Fruit fly (Drosophila melanogaster) whole organism, embryonic: ENCODE results near the gene CG16956.

Experiments
- Awh ChIP-seq: fragments of 200-800 bp; sonication (Bioruptor generic); IDR thresholded peaks from 2 replicates; pipeline ENCODE4, ENCODE4 v1.3.6; 2022; ENCODE audit warnings: missing biosample characterization, missing genetic modification characterization
- BEAF-32 ChIP-seq: fragments of 200-800 bp; sonication (Bioruptor generic); optimal IDR thresholded peaks from 3 replicates; lab custom pipeline; 2017; ENCODE audit warnings: missing biosample characterization, missing genetic modification characterization, mild to moderate bottlenecking, moderate library complexity, missing genetic modification reagents
- CG11085 ChIP-seq: fragments of 200-800 bp; sonication (Bioruptor generic); IDR thresholded peaks from 2 replicates; pipeline ENCODE4 v1.3.6; 2022; ENCODE audit warnings: missing biosample characterization, missing genetic modification characterization
- CG11695 ChIP-seq: fragments of 200-800 bp; sonication (Bioruptor generic); IDR thresholded peaks from 3 replicates; pipeline ENCODE4 v1.3.6; 2022; ENCODE audit warnings: missing biosample characterization, missing genetic modification characterization
- CG11696 ChIP-seq: fragments of 200-800 bp; sonication (Bioruptor generic); IDR thresholded peaks from 2 replicates; pipeline ENCODE4 v1.3.6; 2022; ENCODE audit warnings: missing biosample characterization, missing genetic modification characterization
- CG11723 ChIP-seq: fragments of 200-800 bp; sonication (Bioruptor generic); optimal IDR thresholded peaks from 2 replicates; lab custom pipeline; 2017; ENCODE audit warnings: missing biosample characterization, mild to moderate bottlenecking, missing genetic modification characterization
- CG12104 ChIP-seq: fragments of 200-800 bp; sonication (Bioruptor generic); optimal IDR thresholded peaks from 3 replicates; lab custom pipeline; 2016; ENCODE audit warnings: missing biosample characterization, missing genetic modification characterization
- CG12219 ChIP-seq: fragments of 200-800 bp; sonication (Bioruptor generic); optimal IDR thresholded peaks from 3 replicates; lab custom pipeline; 2018; ENCODE audit warnings: missing biosample characterization, mild to moderate bottlenecking, missing genetic modification characterization
- CG1233 ChIP-seq: fragments of 200-800 bp; sonication (Bioruptor generic); optimal IDR thresholded peaks from 4 replicates; lab custom pipeline; 2018; ENCODE audit warnings: missing biosample characterization, mild to moderate bottlenecking, missing genetic modification characterization
- CG13894 ChIP-seq: fragments of 200-800 bp; sonication (Bioruptor generic); optimal IDR thresholded peaks from 3 replicates; lab custom pipeline; 2018; ENCODE audit warnings: missing biosample characterization, mild to moderate bottlenecking, missing genetic modification characterization, moderate library complexity
- CG14441 ChIP-seq: fragments of 200-800 bp; sonication (Bioruptor generic); IDR thresholded peaks from 2 replicates; pipeline ENCODE4 v1.3.6; 2022; ENCODE audit warnings: missing biosample characterization, missing genetic modification characterization
- CG14710 ChIP-seq: fragments of 200-800 bp; sonication (Bioruptor generic); optimal IDR thresholded peaks from 3 replicates; lab custom pipeline; 2019; ENCODE audit warnings: missing biosample characterization, mild to moderate bottlenecking, missing genetic modification characterization, moderate library complexity
- CG1529 ChIP-seq: fragments of 200-800 bp; sonication (Bioruptor generic); optimal IDR thresholded peaks from 3 replicates; lab custom pipeline; 2018; ENCODE audit warnings: missing biosample characterization, missing genetic modification characterization
- CG2116 ChIP-seq: fragments of 200-800 bp; sonication (Bioruptor generic); optimal IDR thresholded peaks from 3 replicates; lab custom pipeline; 2018; ENCODE audit warnings: missing biosample characterization, mild to moderate bottlenecking, missing genetic modification characterization
- CG30020 ChIP-seq: fragments of 200-800 bp; optimal IDR thresholded peaks from 2 replicates; lab custom pipeline; 2019; ENCODE audit warnings: missing biosample characterization, mild to moderate bottlenecking, missing genetic modification characterization, moderate library complexity
- CG3281 ChIP-seq: fragments of 200-800 bp; sonication (Bioruptor generic); optimal IDR thresholded peaks from 3 replicates; lab custom pipeline; 2017; ENCODE audit warnings: missing biosample characterization, mild to moderate bottlenecking, missing genetic modification characterization
- CG4854 ChIP-seq: fragments of 200-800 bp; sonication (Bioruptor generic); optimal IDR thresholded peaks from 2 replicates; lab custom pipeline; 2016; ENCODE audit warnings: missing biosample characterization, missing genetic modification characterization, inconsistent platforms
- CG8924 ChIP-seq: fragments of 200-800 bp; optimal IDR thresholded peaks from 3 replicates; lab custom pipeline; 2019; ENCODE audit warnings: missing biosample characterization, mild to moderate bottlenecking, missing genetic modification characterization, moderate library complexity
- CG9609 ChIP-seq: fragments of 200-800 bp; sonication (Bioruptor generic); optimal IDR thresholded peaks from 3 replicates; lab custom pipeline; 2016; ENCODE audit warnings: missing biosample characterization, missing genetic modification characterization
- CG9817 ChIP-seq: fragments of 200-800 bp; sonication (Bioruptor generic); optimal IDR thresholded peaks from 2 replicates; lab custom pipeline; 2018; ENCODE audit warnings: missing biosample characterization, mild to moderate bottlenecking, missing genetic modification characterization, moderate library complexity
- CTCF ChIP-seq: fragments of 200-800 bp; sonication (Bioruptor generic); optimal IDR thresholded peaks from 2 replicates; lab custom pipeline; 2017; ENCODE audit warnings: missing biosample characterization, mild to moderate bottlenecking, missing genetic modification characterization, moderate library complexity
- CrebB ChIP-seq: fragments of 200-800 bp; sonication (Bioruptor generic); optimal IDR thresholded peaks from 3 replicates; lab custom pipeline; 2018; ENCODE audit warnings: missing biosample characterization, mild to moderate bottlenecking, missing genetic modification characterization
- D ChIP-seq, 2 experiments: fragments of 200-800 bp in 1 of 2; fragments of >200 bp in 1 of 2; sonication (Bioruptor generic) in 1 of 2; optimal IDR thresholded peaks; 2 replicates in 1 of 2; 3 replicates in 1 of 2; lab custom pipeline; 2017; ENCODE audit warnings: mild to moderate bottlenecking in 1 of 2, missing biosample characterization in 1 of 2, missing genetic modification characterization in 1 of 2, missing genetic modification reagents in 1 of 2
- Elba2 ChIP-seq: fragments of 200-800 bp; sonication (Bioruptor generic); optimal IDR thresholded peaks from 3 replicates; lab custom pipeline; 2016; ENCODE audit warnings: missing biosample characterization, missing genetic modification characterization
- Ets97D ChIP-seq: fragments of 200-800 bp; sonication (Bioruptor generic); optimal IDR thresholded peaks from 3 replicates; lab custom pipeline; 2016; ENCODE audit warnings: missing biosample characterization, missing genetic modification characterization
- Gsc ChIP-seq: fragments of 200-800 bp; sonication (Bioruptor generic); IDR thresholded peaks from 2 replicates; pipeline ENCODE4 v1.3.6; 2022; ENCODE audit warnings: missing biosample characterization, missing genetic modification characterization
- HmgZ ChIP-seq: fragments of 200-800 bp; sonication (Bioruptor generic); optimal IDR thresholded peaks from 2 replicates; lab custom pipeline; 2018; ENCODE audit warnings: missing biosample characterization, mild to moderate bottlenecking, missing genetic modification characterization
- Hr78 ChIP-seq, 2 experiments: fragments of 200-800 bp in 1 of 2; fragments of >200 bp in 1 of 2; sonication (Bioruptor generic) in 1 of 2; optimal IDR thresholded peaks; 2 replicates each; lab custom pipeline; 2017 to 2019; ENCODE audit warnings: missing biosample characterization in 2 of 2, missing genetic modification characterization in 2 of 2, mild to moderate bottlenecking in 1 of 2, moderate library complexity in 1 of 2
- MBD-R2 ChIP-seq: fragments of 200-800 bp; sonication (Bioruptor generic); IDR thresholded peaks from 2 replicates; pipeline ENCODE4 v1.3.6; 2022; ENCODE audit warnings: missing biosample characterization, missing genetic modification characterization
- Nf-YA ChIP-seq: fragments of 200-800 bp; sonication (Bioruptor generic); IDR thresholded peaks from 2 replicates; pipeline ENCODE4 v1.3.6; 2022; ENCODE audit warnings: missing biosample characterization, missing genetic modification characterization
- Rx ChIP-seq: fragments of 200-800 bp; sonication (Bioruptor generic); IDR thresholded peaks from 2 replicates; pipeline ENCODE4 v1.3.6; 2022; ENCODE audit warnings: missing biosample characterization, missing genetic modification characterization
- Sox102F ChIP-seq: fragments of 200-800 bp; sonication (Bioruptor generic); optimal IDR thresholded peaks from 2 replicates; lab custom pipeline; 2018; ENCODE audit warnings: missing biosample characterization, mild to moderate bottlenecking, missing genetic modification characterization, moderate library complexity
- Sry-δ ChIP-seq: fragments of 200-800 bp; sonication (Bioruptor generic); optimal IDR thresholded peaks from 2 replicates; lab custom pipeline; 2016; ENCODE audit warnings: missing biosample characterization, missing genetic modification characterization
- ase ChIP-seq: fragments of 200-800 bp; sonication (Bioruptor generic); IDR thresholded peaks from 3 replicates; pipeline ENCODE4 v1.3.6; 2022; ENCODE audit warnings: missing biosample characterization, missing genetic modification characterization
- ems ChIP-seq: fragments of 200-800 bp; sonication (Bioruptor generic); optimal IDR thresholded peaks from 3 replicates; lab custom pipeline; 2016; ENCODE audit warnings: missing biosample characterization, missing genetic modification characterization
- hb ChIP-seq: fragments of 200-800 bp; sonication (Bioruptor generic); IDR thresholded peaks from 3 replicates; pipeline ENCODE4 v1.3.6; 2022; ENCODE audit warnings: missing biosample characterization, missing genetic modification characterization; ENCODE audit not compliant: partially characterized antibody
- insv ChIP-seq, 2 experiments: fragments of 200-800 bp; sonication (Bioruptor generic); optimal IDR thresholded peaks; 3 replicates each; lab custom pipeline; 2016 to 2018; ENCODE audit warnings: missing biosample characterization in 2 of 2, missing genetic modification characterization in 2 of 2
- kah ChIP-seq: fragments of 200-800 bp; sonication (Bioruptor generic); optimal IDR thresholded peaks from 2 replicates; lab custom pipeline; 2018; ENCODE audit warnings: missing biosample characterization, mild to moderate bottlenecking, missing genetic modification characterization
- kay ChIP-seq: fragments of 200-800 bp; sonication (Bioruptor generic); optimal IDR thresholded peaks from 2 replicates; lab custom pipeline; 2016; ENCODE audit warnings: missing biosample characterization, missing genetic modification characterization
- kni ChIP-seq: fragments of 200-800 bp; sonication (Bioruptor generic); optimal IDR thresholded peaks from 3 replicates; lab custom pipeline; 2017; ENCODE audit warnings: mild to moderate bottlenecking, missing biosample characterization, missing genetic modification reagents, missing genetic modification characterization
- lmd ChIP-seq: fragments of 200-800 bp; sonication (Bioruptor generic); IDR thresholded peaks from 2 replicates; pipeline ENCODE4 v1.3.6; 2022; ENCODE audit warnings: missing biosample characterization, missing genetic modification characterization
- onecut ChIP-seq: fragments of 200-800 bp; sonication (Bioruptor generic); IDR thresholded peaks from 2 replicates; pipeline ENCODE4 v1.3.6; 2022; ENCODE audit warnings: missing biosample characterization, missing genetic modification characterization
- pum ChIP-seq: fragments of 200-800 bp; sonication (Bioruptor generic); optimal IDR thresholded peaks from 2 replicates; lab custom pipeline; 2016; ENCODE audit warnings: missing biosample characterization, missing genetic modification characterization
- tio ChIP-seq: fragments of 200-800 bp; sonication (Bioruptor generic); optimal IDR thresholded peaks from 2 replicates; lab custom pipeline; 2017; ENCODE audit warnings: missing biosample characterization, missing genetic modification characterization, inconsistent platforms
- vvl ChIP-seq: fragments of 200-800 bp; sonication (Bioruptor generic); IDR thresholded peaks from 2 replicates; pipeline ENCODE4 v1.3.6; 2022; ENCODE audit warnings: missing biosample characterization, missing genetic modification characterization
- wor ChIP-seq: fragments of 200-800 bp; sonication (Bioruptor generic); IDR thresholded peaks from 2 replicates; pipeline ENCODE4 v1.3.6; 2022; ENCODE audit warnings: missing biosample characterization, missing genetic modification characterization

Gene CG16956

DNA sequence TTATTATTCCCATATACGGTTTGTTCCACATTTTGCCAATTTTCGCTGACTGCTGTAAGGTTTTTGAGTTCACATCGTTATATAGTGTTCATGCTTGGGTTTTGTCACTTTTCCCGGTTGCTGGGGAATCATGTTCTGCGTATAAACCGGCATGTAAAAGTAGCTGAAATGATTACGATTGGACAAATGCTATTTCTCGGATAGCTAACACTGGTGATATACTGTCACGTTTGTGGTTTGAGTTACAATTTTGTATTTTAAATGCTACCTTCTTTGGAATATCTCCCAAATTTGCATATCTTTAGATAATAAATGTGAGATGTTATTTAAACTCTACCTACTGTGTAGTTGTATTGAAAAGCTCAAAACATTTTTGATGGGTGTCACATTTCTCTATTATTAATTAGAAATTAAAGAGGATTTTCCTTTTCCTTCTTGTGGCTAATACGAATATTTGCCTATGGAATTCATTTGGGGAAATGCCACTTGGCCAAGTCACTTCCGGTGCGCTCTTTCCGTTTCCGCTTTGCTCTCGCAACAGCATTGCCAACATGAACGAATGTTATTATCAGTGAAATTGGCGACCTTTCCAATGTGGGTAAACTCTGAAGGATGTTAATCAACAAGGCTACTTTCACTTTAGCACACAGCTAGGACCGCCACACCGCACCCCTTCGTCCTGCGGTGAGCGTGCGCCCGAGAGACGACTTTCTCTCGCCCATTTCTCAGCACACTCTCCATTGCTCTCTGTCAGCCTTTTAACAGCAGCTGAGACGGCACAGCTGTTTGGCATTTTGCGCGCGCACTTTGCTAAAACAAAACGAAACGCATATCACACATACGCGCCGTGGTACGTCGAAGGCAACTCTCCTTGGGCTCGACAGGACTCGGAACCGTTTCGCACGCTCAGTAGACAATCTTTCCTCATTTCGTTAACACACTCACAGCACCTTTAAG is at the start of gene CG16956, which contains the start of the genes CG42784 and CG43850 (continued):
- TF ChIP-seq CG8924 (tag; lab: Kevin White, UChicago) (no peak), CG11696 (0 out of 2 replicates have a peak, but pooled peaks have one; percentile 20), Sox102F (peak; percentile 18), Nf-YA (GFP tag; lab: Robert Waterston, UW) (0 out of 2 replicates have a peak, but pooled peaks have one; percentile 10), CTCF (GFP tag; lab: Kevin White, UChicago) (peak; percentile 7), pum (GFP tag; lab: Kevin White, UChicago) (no peak), Ets97D (peak; percentile 97), ase (GFP tag; lab: Robert Waterston, UW) (0 out of 3 replicates have a peak, but pooled peaks have one; percentile 7), CrebB (tag; lab: Kevin White, UChicago) (peak; percentile 85), CG12219 (peak; percentile 75), HmgZ (tag; lab: Kevin White, UChicago) (peak; percentile 2), Gsc (GFP tag; lab: Robert Waterston, UW) (no peak), vvl (GFP tag; lab: Robert Waterston, UW) (0 out of 2 replicates have a peak, but pooled peaks have one; percentile 60), CG14441 (GFP tag; lab: Robert Waterston, UW) (0 out of 2 replicates have a peak, but pooled peaks have one; percentile 11), kni (no peak)

dm6 chr2L:13460911-13461866 is 46.8 kb upstream of the CG16956 start, which contains the start of gene CG46308:
Gene CG46308, plus strand, starts transcription at chr2L:13461774.
- TF ChIP-seq CG9817 (tag; lab: Kevin White, UChicago) (peak; percentile 16), BEAF-32 (GFP tag; lab: Kevin White, UChicago) (no peak), Elba2 (GFP tag; lab: Kevin White, UChicago) (no peak), hb (GFP tag; lab: Robert Waterston, UW) (no peak), CG13894 (tag; lab: Kevin White, UChicago) (no peak), CG4854 (GFP tag; lab: Kevin White, UChicago) (no peak), tio (GFP tag; lab: Kevin White, UChicago) (peak; percentile 10), CG3281 (peak; percentile 49), kay (no peak), CG30020 (tag; lab: Kevin White, UChicago) (no peak), ems (GFP tag; lab: Kevin White, UChicago) (no peak), CG11723 (GFP tag; lab: Kevin White, UChicago) (no peak), CG2116 (no peak), lmd (GFP tag; lab: Robert Waterston, UW) (peak; percentile 34; the same call in 1 of the 2 replicates), insv (GFP tag; optimal IDR thresholded peaks at IDR 0.05; lab: Kevin White, UChicago) (no peak), Hr78 (GFP tag; optimal IDR thresholded peaks at IDR 0.05; lab: Kevin White, UChicago) (no peak), CG11085 (no peak), Awh (no peak), CG9609 (GFP tag; lab: Kevin White, UChicago) (no peak), MBD-R2 (GFP tag; lab: Robert Waterston, UW) (no peak), onecut (GFP tag; lab: Robert Waterston, UW) (no peak), CG1529 (GFP tag; lab: Kevin White, UChicago) (no peak), kah (GFP tag; lab: Kevin White, UChicago) (no peak), CG11695 (GFP tag; lab: Robert Waterston, UW) (no peak), Rx (GFP tag; lab: Robert Waterston, UW) (no peak), wor (GFP tag; lab: Robert Waterston, UW) (no peak), CG1233 (GFP tag; lab: Kevin White, UChicago) (no peak), CG12104 (GFP tag; lab: Kevin White, UChicago) (no peak), D (optimal IDR thresholded peaks at IDR 0.05; lab: Kevin White, UChicago) (no peak), D (GFP tag; optimal IDR thresholded peaks at IDR 0.05; lab: Kevin White, UChicago) (no peak), CG14710 (tag; lab: Kevin White, UChicago) (no peak), Sry-δ (no peak)
